Worm (Caenorhabditis elegans) whole organism, mixed stage, embryonic: ENCODE data around the gene idh-2.

Experiments
- blmp-1 ChIP-seq: fragments of 150-350 bp; optimal IDR thresholded peaks from 2 replicates; lab custom pipeline; 2014; ENCODE audit warnings: missing biosample characterization, missing genetic modification characterization
- elt-3 ChIP-seq: fragments of 150-350 bp; optimal IDR thresholded peaks from 2 replicates; lab custom pipeline; 2014; ENCODE audit warnings: missing biosample characterization, missing genetic modification characterization
- lin-13 ChIP-seq: fragments of 150-350 bp; optimal IDR thresholded peaks from 2 replicates; lab custom pipeline; 2014; ENCODE audit warnings: missing biosample characterization, missing genetic modification characterization
- nhr-237 ChIP-seq: fragments of 150-350 bp; optimal IDR thresholded peaks from 2 replicates; lab custom pipeline; 2014; ENCODE audit warnings: missing biosample characterization, missing genetic modification characterization
- nhr-76 ChIP-seq: sonication (generic microtip); optimal IDR thresholded peaks from 2 replicates; lab custom pipeline; 2017; ENCODE audit warnings: missing biosample characterization, missing genetic modification characterization
- sptf-1 ChIP-seq: sonication (generic microtip); optimal IDR thresholded peaks from 2 replicates; lab custom pipeline; 2017; ENCODE audit warnings: mild to moderate bottlenecking, missing genetic modification characterization, moderate library complexity, missing compliant biosample characterization
- zip-8 ChIP-seq: fragments of 150-350 bp; optimal IDR thresholded peaks from 2 replicates; lab custom pipeline; 2014; ENCODE audit warnings: missing biosample characterization, missing genetic modification characterization
- ztf-11 ChIP-seq: fragments of 150-350 bp; optimal IDR thresholded peaks from 2 replicates; lab custom pipeline; 2014; ENCODE audit warnings: missing biosample characterization, missing genetic modification characterization

- TF ChIP-seq ztf-11 (tag; lab: Kevin White, UChicago) (no peak), blmp-1 (no peak), lin-13 (tag; lab: Kevin White, UChicago) (no peak), nhr-237 (tag; lab: Kevin White, UChicago) (no peak), zip-8 (no peak), nhr-76 (tag; lab: Kevin White, UChicago) (no peak), sptf-1 (tag; lab: Kevin White, UChicago) (no peak), elt-3 (tag; lab: Kevin White, UChicago) (no peak)
These were observed 4.4 kb upstream of the idh-2 start for ce11 chrX:11211360-11211759.
